Worm (Caenorhabditis elegans) whole organism, L1 larva: Measurements from ENCODE around the gene eor-1.

Source experiments
- C16A3.4 ChIP-seq: fragments of 150-350 bp; optimal IDR thresholded peaks from 2 replicates; lab custom pipeline; 2014; ENCODE audit warnings: missing biosample characterization, missing genetic modification characterization
- C34B4.2 ChIP-seq: sonication (generic microtip); optimal IDR thresholded peaks from 2 replicates; lab custom pipeline; 2017; ENCODE audit warnings: mild to moderate bottlenecking, missing genetic modification characterization, missing compliant biosample characterization
- blmp-1 ChIP-seq: fragments of 150-350 bp; optimal IDR thresholded peaks from 2 replicates; lab custom pipeline; 2014; ENCODE audit warnings: missing biosample characterization, missing genetic modification characterization
- ceh-63 ChIP-seq: fragments of 200-800 bp; sonication (Bioruptor generic); optimal IDR thresholded peaks from 2 replicates; lab custom pipeline; 2018; ENCODE audit warnings: mild to moderate bottlenecking, missing genetic modification characterization, missing compliant biosample characterization
- ceh-8 ChIP-seq: fragments of 200-800 bp; sonication (Bioruptor generic); optimal IDR thresholded peaks from 2 replicates; lab custom pipeline; 2018; ENCODE audit warnings: mild to moderate bottlenecking, missing genetic modification characterization, moderate library complexity, missing compliant biosample characterization
- ceh-82 ChIP-seq, 3 experiments: fragments of 150-350 bp in 1 of 3; sonication (generic microtip) in 2 of 3; optimal IDR thresholded peaks; 2 replicates each; lab custom pipeline; 2014 to 2017; ENCODE audit warnings: missing biosample characterization in 3 of 3, missing genetic modification characterization in 3 of 3
- ceh-88 ChIP-seq: fragments of 200-800 bp; sonication (Bioruptor generic); IDR thresholded peaks from 2 replicates; pipeline ENCODE4 v1.3.6; 2022; ENCODE audit warnings: missing genetic modification characterization, missing compliant biosample characterization
- ces-1 ChIP-seq: fragments of 150-350 bp; optimal IDR thresholded peaks from 2 replicates; lab custom pipeline; 2014; ENCODE audit warnings: missing biosample characterization, missing genetic modification reagents, missing genetic modification characterization
- dpl-1 ChIP-seq, 3 experiments: fragments of 150-350 bp in 2 of 3; sonication (generic microtip) in 1 of 3; optimal IDR thresholded peaks; 2 replicates each; lab custom pipeline; 2014 to 2017; ENCODE audit warnings: missing biosample characterization in 3 of 3, missing genetic modification characterization in 3 of 3, missing genetic modification reagents in 3 of 3
- dsc-1 ChIP-seq: sonication (generic microtip); optimal IDR thresholded peaks from 2 replicates; lab custom pipeline; 2016; ENCODE audit warnings: mild to moderate bottlenecking, missing genetic modification characterization, missing compliant biosample characterization
- efl-1 ChIP-seq, 4 experiments: fragments of 150-350 bp; optimal IDR thresholded peaks in 3 of 4; peaks in 1 of 4; 1 replicate in 1 of 4; 2 replicates in 3 of 4; lab custom pipeline; 2014; ENCODE audit warnings: missing biosample characterization in 2 of 4, missing genetic modification characterization in 2 of 4, missing genetic modification reagents in 2 of 4
- efl-3 ChIP-seq: fragments of 200-800 bp; sonication (Bioruptor generic); optimal IDR thresholded peaks from 2 replicates; lab custom pipeline; 2018; ENCODE audit warnings: mild to moderate bottlenecking, missing genetic modification characterization, missing compliant biosample characterization
- elt-2 ChIP-seq: sonication (generic microtip); optimal IDR thresholded peaks from 2 replicates; lab custom pipeline; 2016; ENCODE audit warnings: missing genetic modification characterization, mild to moderate bottlenecking, inconsistent platforms, missing compliant biosample characterization, missing genetic modification reagents
- elt-3 ChIP-seq, 6 experiments: fragments of 150-350 bp in 1 of 6; sonication (generic microtip); optimal IDR thresholded peaks; 2 replicates each; lab custom pipeline; 2017 to 2018; ENCODE audit warnings: missing biosample characterization in 6 of 6, missing genetic modification characterization in 6 of 6, inconsistent platforms in 1 of 6
- grh-1 ChIP-seq: fragments of 200-800 bp; sonication (Bioruptor generic); IDR thresholded peaks from 2 replicates; pipeline ENCODE4 v1.3.6; 2022; ENCODE audit warnings: missing genetic modification reagents, missing genetic modification characterization, missing compliant biosample characterization
- hlh-4 ChIP-seq: sonication (generic microtip); optimal IDR thresholded peaks from 2 replicates; lab custom pipeline; 2016; ENCODE audit warnings: mild to moderate bottlenecking, missing genetic modification characterization, missing compliant biosample characterization
- irx-1 ChIP-seq: sonication (generic microtip); optimal IDR thresholded peaks from 2 replicates; lab custom pipeline; 2016; ENCODE audit warnings: missing genetic modification characterization, missing compliant biosample characterization
- isw-1 ChIP-seq: fragments of 200-800 bp; sonication (Bioruptor generic); IDR thresholded peaks from 2 replicates; pipeline ENCODE4 v1.3.6; 2022; ENCODE audit warnings: missing genetic modification characterization, missing compliant biosample characterization
- jun-1 ChIP-seq: fragments of 150-350 bp; optimal IDR thresholded peaks from 2 replicates; lab custom pipeline; 2014; ENCODE audit warnings: missing biosample characterization, missing genetic modification reagents, missing genetic modification characterization
- lin-35 ChIP-seq, 2 experiments: fragments of 150-350 bp; optimal IDR thresholded peaks; 2 replicates each; lab custom pipeline; 2014; ENCODE audit warnings: missing biosample characterization in 2 of 2, missing genetic modification characterization in 2 of 2, missing genetic modification reagents in 2 of 2
- lir-3 ChIP-seq: sonication (generic microtip); optimal IDR thresholded peaks from 2 replicates; lab custom pipeline; 2016; ENCODE audit warnings: mild to moderate bottlenecking, missing genetic modification characterization, moderate library complexity, missing compliant biosample characterization; ENCODE audit not compliant: poor library complexity
- lsy-2 ChIP-seq, 2 experiments: fragments of 150-350 bp; optimal IDR thresholded peaks; 2 replicates each; lab custom pipeline; 2014; ENCODE audit warnings: missing biosample characterization in 2 of 2, missing genetic modification characterization in 2 of 2
- mdl-1 ChIP-seq, 2 experiments: fragments of 150-350 bp; optimal IDR thresholded peaks; 2 replicates each; lab custom pipeline; 2014 to 2017; ENCODE audit warnings: missing biosample characterization in 2 of 2, missing genetic modification characterization in 2 of 2, inconsistent platforms in 1 of 2
- mef-2 ChIP-seq: fragments of 150-350 bp; optimal IDR thresholded peaks from 2 replicates; lab custom pipeline; 2014; ENCODE audit warnings: missing biosample characterization, missing genetic modification characterization
- mep-1 ChIP-seq: fragments of 150-350 bp; optimal IDR thresholded peaks from 2 replicates; lab custom pipeline; 2014; ENCODE audit warnings: missing biosample characterization, missing genetic modification characterization
- nhr-11 ChIP-seq: fragments of 150-350 bp; optimal IDR thresholded peaks from 2 replicates; lab custom pipeline; 2014; ENCODE audit warnings: missing biosample characterization, missing genetic modification characterization
- nhr-12 ChIP-seq: sonication (generic microtip); optimal IDR thresholded peaks from 2 replicates; lab custom pipeline; 2017; ENCODE audit warnings: missing biosample characterization, missing genetic modification characterization
- nhr-20 ChIP-seq: sonication (generic microtip); optimal IDR thresholded peaks from 2 replicates; lab custom pipeline; 2016; ENCODE audit warnings: mild to moderate bottlenecking, missing genetic modification characterization, missing compliant biosample characterization
- nhr-237 ChIP-seq: fragments of 150-350 bp; optimal IDR thresholded peaks from 2 replicates; lab custom pipeline; 2014; ENCODE audit warnings: missing biosample characterization, missing genetic modification characterization
- nhr-28 ChIP-seq: fragments of 150-350 bp; optimal IDR thresholded peaks from 2 replicates; lab custom pipeline; 2014; ENCODE audit warnings: missing biosample characterization, missing genetic modification characterization
- nhr-77 ChIP-seq: fragments of 150-350 bp; optimal IDR thresholded peaks from 2 replicates; lab custom pipeline; 2014; ENCODE audit warnings: missing biosample characterization, missing genetic modification characterization
- nhr-84 ChIP-seq: sonication (generic microtip); optimal IDR thresholded peaks from 2 replicates; lab custom pipeline; 2017; ENCODE audit warnings: missing biosample characterization, missing genetic modification characterization
- nhr-85 ChIP-seq: sonication (generic microtip); peaks from one replicate; lab custom pipeline; 2016; ENCODE audit warnings: missing genetic modification characterization, inconsistent platforms, missing compliant biosample characterization
- nhr-90 ChIP-seq: sonication (generic microtip); optimal IDR thresholded peaks from 2 replicates; lab custom pipeline; 2016; ENCODE audit warnings: mild to moderate bottlenecking, missing genetic modification characterization, missing compliant biosample characterization; ENCODE audit not compliant: poor library complexity
- pag-3 ChIP-seq: sonication (generic microtip); optimal IDR thresholded peaks from 2 replicates; lab custom pipeline; 2017; ENCODE audit warnings: missing genetic modification characterization, mild to moderate bottlenecking, missing compliant biosample characterization, antibody characterized with exemption, borderline replicate concordance; ENCODE audit not compliant: insufficient read depth
- pax-3 ChIP-seq: fragments of 200-800 bp; sonication (Bioruptor generic); optimal IDR thresholded peaks from 2 replicates; lab custom pipeline; 2018; ENCODE audit warnings: mild to moderate bottlenecking, missing genetic modification characterization, moderate library complexity, missing compliant biosample characterization
- pqm-1 ChIP-seq: sonication (generic microtip); optimal IDR thresholded peaks from 3 replicates; lab custom pipeline; 2017; ENCODE audit warnings: missing biosample characterization, missing genetic modification characterization
- rnt-1 ChIP-seq: sonication (generic microtip); optimal IDR thresholded peaks from 2 replicates; lab custom pipeline; 2016; ENCODE audit warnings: mild to moderate bottlenecking, missing genetic modification characterization, moderate library complexity, missing compliant biosample characterization
- skn-1 ChIP-seq: fragments of 150-350 bp; optimal IDR thresholded peaks from 2 replicates; lab custom pipeline; 2014; ENCODE audit warnings: missing biosample characterization, missing genetic modification characterization
- snpc-4 ChIP-seq: fragments of 150-350 bp; optimal IDR thresholded peaks from 2 replicates; lab custom pipeline; 2014; ENCODE audit warnings: missing biosample characterization, missing genetic modification characterization
- snu-23 ChIP-seq: sonication (generic microtip); optimal IDR thresholded peaks from 2 replicates; lab custom pipeline; 2016; ENCODE audit warnings: missing genetic modification characterization, missing compliant biosample characterization
- tbx-2 ChIP-seq: sonication (generic microtip); optimal IDR thresholded peaks from 2 replicates; lab custom pipeline; 2016; ENCODE audit warnings: missing genetic modification characterization, missing compliant biosample characterization
- unc-62 ChIP-seq: fragments of 150-350 bp; optimal IDR thresholded peaks from 2 replicates; lab custom pipeline; 2014; ENCODE audit warnings: missing biosample characterization, missing genetic modification reagents, missing genetic modification characterization
- unc-86 ChIP-seq: sonication (generic microtip); optimal IDR thresholded peaks from 2 replicates; lab custom pipeline; 2016; ENCODE audit warnings: missing genetic modification characterization, missing compliant biosample characterization
- zip-4 ChIP-seq: fragments of 200-800 bp; sonication (Bioruptor generic); optimal IDR thresholded peaks from 2 replicates; lab custom pipeline; 2018; ENCODE audit warnings: mild to moderate bottlenecking, missing genetic modification characterization, moderate library complexity, missing compliant biosample characterization
- ztf-11 ChIP-seq, 2 experiments: sonication (generic microtip); optimal IDR thresholded peaks; 2 replicates each; lab custom pipeline; 2016 to 2017; ENCODE audit warnings: missing genetic modification characterization in 2 of 2, missing biosample characterization in 1 of 2, missing compliant biosample characterization in 1 of 2
- ztf-4 ChIP-seq: fragments of 150-350 bp; optimal IDR thresholded peaks from 2 replicates; lab custom pipeline; 2014; ENCODE audit warnings: missing biosample characterization, missing genetic modification characterization

Gene eor-1

DNA sequence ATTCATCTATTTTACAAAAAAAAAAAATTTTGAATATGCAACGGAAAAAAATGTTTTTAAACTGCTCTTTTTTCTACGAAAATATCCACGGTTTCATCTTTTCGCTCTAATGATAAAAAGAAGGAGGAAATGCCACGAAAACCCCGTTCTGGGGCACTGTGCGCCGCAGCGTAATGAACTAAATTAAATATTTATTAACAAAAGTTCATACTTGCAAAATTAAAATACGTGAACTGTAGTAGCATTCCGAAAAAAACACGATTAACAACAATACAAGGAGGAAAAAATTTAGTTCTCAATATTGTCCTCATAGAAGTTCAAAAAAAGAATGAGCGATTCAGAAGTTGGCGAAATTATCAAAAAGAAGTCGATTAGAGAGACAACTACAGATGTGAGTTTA is 9.5 kb downstream of the eor-1 start, which contains the start of gene R11E3.1 (continued):
- no peak for TF ChIP-seq nhr-237 (tag; lab: Kevin White, UChicago)

DNA sequence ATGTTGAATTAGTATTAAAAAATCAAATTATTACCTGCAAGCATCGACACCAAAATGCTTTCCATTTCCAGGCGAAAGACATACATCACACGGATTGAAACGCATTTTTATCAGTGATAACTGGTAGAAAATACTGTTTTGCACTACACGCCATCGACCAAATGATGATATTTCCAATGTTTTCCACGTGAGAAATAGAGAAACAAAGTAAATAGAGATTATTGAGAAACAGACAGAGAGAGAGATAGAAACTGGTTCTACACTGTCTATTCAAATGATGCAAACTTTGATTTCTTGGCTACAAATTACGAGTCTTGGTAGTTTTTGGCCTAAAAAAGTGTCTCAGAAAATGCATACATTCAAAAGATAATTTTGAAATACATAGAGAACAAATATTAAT is 10.6 kb downstream of the eor-1 start, which contains the start of gene nhr-104:
Gene nhr-104, minus strand, starts transcription at position 361 of the 400 bp plus-strand sequence.
- TF ChIP-seq elt-3 (tag; optimal IDR thresholded peaks at IDR 0.05; lab: Kevin White, UChicago), result peak in 3 of 6 experiments; percentile 40 to 73 (median 41)
- peak; percentile 37 for TF ChIP-seq C16A3.4
- TF ChIP-seq snpc-4 (tag; lab: Kevin White, UChicago), result no peak
- TF ChIP-seq ztf-11 (tag; optimal IDR thresholded peaks at IDR 0.05; lab: Kevin White, UChicago), result no peak
- TF ChIP-seq nhr-77, result peak; percentile 15
- TF ChIP-seq unc-86 (tag; lab: Kevin White, UChicago), result no peak
- peak; percentile 61 for TF ChIP-seq snu-23 (GFP tag; lab: Kevin White, UChicago)
- peak; percentile 47 for TF ChIP-seq pag-3 (tag; lab: Kevin White, UChicago)
- TF ChIP-seq grh-1 (GFP tag; lab: Robert Waterston, UW), result peak; percentile 87
- peak; percentile 96 for TF ChIP-seq skn-1 (tag; lab: Kevin White, UChicago)
- peak; percentile 30 to 63 for TF ChIP-seq lsy-2 (tag; optimal IDR thresholded peaks at IDR 0.05; lab: Kevin White, UChicago)
- TF ChIP-seq rnt-1 (tag; lab: Kevin White, UChicago), result no peak
- TF ChIP-seq ceh-8 (GFP tag; lab: Kevin White, UChicago), result no peak
- peak in 1 of 3 experiments; percentile 7 for TF ChIP-seq ceh-82 (tag; optimal IDR thresholded peaks at IDR 0.05; lab: Kevin White, UChicago)
- peak; percentile 48 for TF ChIP-seq mep-1 (tag; lab: Kevin White, UChicago)
- peak; percentile 8 for TF ChIP-seq nhr-237 (tag; lab: Kevin White, UChicago)
- peak in 1 of 2 experiments; percentile 13 for TF ChIP-seq mdl-1 (tag; optimal IDR thresholded peaks at IDR 0.05; lab: Kevin White, UChicago)
- peak in 1 of 3 experiments; percentile 42 for TF ChIP-seq dpl-1 (GFP tag; optimal IDR thresholded peaks at IDR 0.05; lab: Kevin White, UChicago)
- TF ChIP-seq efl-3 (GFP tag; lab: Kevin White, UChicago), result no peak
- TF ChIP-seq nhr-90 (tag; lab: Kevin White, UChicago), result peak; percentile 47
- TF ChIP-seq efl-1 (optimal IDR thresholded peaks at IDR 0.05; lab: Kevin White, UChicago), result peak; percentile 20 to 49
- peak in 1 of 2 experiments; percentile 3 for TF ChIP-seq efl-1 (GFP tag; optimal IDR thresholded peaks at IDR 0.05 in 1 of 2; lab: Kevin White, UChicago)
- TF ChIP-seq ceh-63, result no peak
- peak; percentile 85 for TF ChIP-seq nhr-85
- TF ChIP-seq tbx-2 (tag; lab: Kevin White, UChicago), result peak; percentile 30
- TF ChIP-seq elt-2 (tag; lab: Kevin White, UChicago), result peak; percentile 45
- peak; percentile 28 for TF ChIP-seq jun-1
- TF ChIP-seq blmp-1 (tag; lab: Kevin White, UChicago), result peak; percentile 31
- no peak for TF ChIP-seq ces-1 (GFP tag; lab: Kevin White, UChicago)
- TF ChIP-seq unc-62 (GFP tag; lab: Kevin White, UChicago), result no peak
- no peak for TF ChIP-seq nhr-11 (tag; lab: Kevin White, UChicago)
- peak; percentile 65 for TF ChIP-seq nhr-20
- peak in 1 of 2 experiments; percentile 74 for TF ChIP-seq lin-35 (GFP tag; optimal IDR thresholded peaks at IDR 0.05; lab: Kevin White, UChicago)

DNA sequence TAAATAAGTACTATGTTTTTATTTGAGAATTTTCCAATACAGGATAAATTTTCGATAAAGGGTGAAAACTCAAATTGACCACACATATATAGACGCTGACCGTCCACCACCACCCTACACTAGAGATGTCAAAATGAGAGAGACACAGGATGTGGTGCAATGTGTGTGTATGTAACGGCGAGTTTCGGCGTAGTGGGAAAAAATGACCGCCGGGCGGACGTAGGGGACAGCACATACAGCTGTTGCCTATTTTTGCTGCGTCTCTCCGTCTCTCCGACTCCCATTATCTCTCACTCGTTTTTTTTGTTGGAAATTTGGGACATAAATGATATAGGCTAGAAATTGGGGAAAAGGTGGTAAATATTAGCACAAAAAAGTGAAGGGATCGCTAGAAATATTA is 17.9 kb downstream of the eor-1 start:
- TF ChIP-seq hlh-4 (tag; lab: Kevin White, UChicago) (no peak), lsy-2 (tag; optimal IDR thresholded peaks at IDR 0.05; lab: Kevin White, UChicago) (peak in 1 of 2 experiments; percentile 29), nhr-28 (no peak), ceh-88 (GFP tag; lab: Robert Waterston, UW) (no peak), blmp-1 (tag; lab: Kevin White, UChicago) (no peak), ces-1 (GFP tag; lab: Kevin White, UChicago) (no peak), efl-1 (optimal IDR thresholded peaks at IDR 0.05; lab: Kevin White, UChicago) (peak in 1 of 2 experiments; percentile 19), efl-1 (GFP tag; optimal IDR thresholded peaks at IDR 0.05 in 1 of 2; lab: Kevin White, UChicago) (no peak), nhr-12 (tag; lab: Kevin White, UChicago) (no peak), pqm-1 (no peak), dsc-1 (tag; lab: Kevin White, UChicago) (no peak), isw-1 (GFP tag; lab: Robert Waterston, UW) (no peak), C34B4.2 (tag; lab: Kevin White, UChicago) (no peak), mef-2 (tag; lab: Kevin White, UChicago) (no peak), nhr-237 (tag; lab: Kevin White, UChicago) (no peak), lir-3 (tag; lab: Kevin White, UChicago) (no peak), nhr-77 (no peak), pax-3 (no peak), nhr-84 (tag; lab: Kevin White, UChicago) (no peak), zip-4 (GFP tag; lab: Kevin White, UChicago) (no peak), dpl-1 (GFP tag; optimal IDR thresholded peaks at IDR 0.05; lab: Kevin White, UChicago) (no peak), lin-35 (GFP tag; optimal IDR thresholded peaks at IDR 0.05; lab: Kevin White, UChicago) (peak in 1 of 2 experiments; percentile 26), elt-3 (tag; optimal IDR thresholded peaks at IDR 0.05; lab: Kevin White, UChicago) (no peak), ztf-4 (tag; lab: Kevin White, UChicago) (no peak), ceh-63 (no peak), irx-1 (peak; percentile 20)
